Fruit fly (Drosophila melanogaster): ENCODE measurements around the gene Eig71Ee.

The Eig71Ee gene

dm6 chr3L:15625676-15626414 is 30.0 kb downstream of the Eig71Ee start (continued):
- TF ChIP-seq dac (GFP tag; optimal IDR thresholded peaks at IDR 0.05) (peak; percentile 72), lz (GFP tag; optimal IDR thresholded peaks at IDR 0.05) (peak; percentile 93), Hr39 (GFP tag; optimal IDR thresholded peaks at IDR 0.05) (peak; percentile 89), CG6163 (GFP tag; IDR thresholded peaks at IDR 0.05) (peak; percentile 88), CG11902 (GFP tag; optimal IDR thresholded peaks at IDR 0.05) (peak; percentile 91), Lpt (GFP tag; optimal IDR thresholded peaks at IDR 0.05) (peak; percentile 95), CG34406 (GFP tag; optimal IDR thresholded peaks at IDR 0.05) (peak; percentile 97), cyc (GFP tag; optimal IDR thresholded peaks at IDR 0.05) (peak; percentile 92), CG7368 (GFP tag; optimal IDR thresholded peaks at IDR 0.05) (peak; percentile 87), spab (GFP tag; optimal IDR thresholded peaks at IDR 0.05) (peak; percentile 89), dsx (GFP tag; optimal IDR thresholded peaks at IDR 0.05; ENCODE audit: poor library complexity, severe bottlenecking) (peak; percentile 88), CG6854 (GFP tag; optimal IDR thresholded peaks at IDR 0.05) (peak; percentile 82), CG6276 (GFP tag; optimal IDR thresholded peaks at IDR 0.05) (peak; percentile 97), Smox (GFP tag; optimal IDR thresholded peaks at IDR 0.05) (peak; percentile 94), fkh (GFP tag; optimal IDR thresholded peaks at IDR 0.05) (peak; percentile 89), eg (GFP tag; IDR thresholded peaks at IDR 0.05) (peak; percentile 91), Eip78C (GFP tag) (peak; percentile 98), CG6808 (GFP tag; optimal IDR thresholded peaks at IDR 0.05) (peak; percentile 89), net (GFP tag; optimal IDR thresholded peaks at IDR 0.05) (peak; percentile 92), Gug (GFP tag; IDR thresholded peaks at IDR 0.05) (peak; percentile 91; the same call in 1 of the 2 replicates), CG1621 (tag; optimal IDR thresholded peaks at IDR 0.05) (peak; percentile 81), topi (GFP tag; optimal IDR thresholded peaks at IDR 0.05) (peak; percentile 95), Met (GFP tag; optimal IDR thresholded peaks at IDR 0.05) (peak; percentile 93), pdm3 (GFP tag; optimal IDR thresholded peaks at IDR 0.05) (peak; percentile 94), CG8632 (GFP tag; optimal IDR thresholded peaks at IDR 0.05) (peak; percentile 97), acj6 (GFP tag; optimal IDR thresholded peaks at IDR 0.05) (peak; percentile 98), CG32006 (GFP tag; optimal IDR thresholded peaks at IDR 0.05) (peak; percentile 99), Ets21C (GFP tag; optimal IDR thresholded peaks at IDR 0.05) (peak; percentile 84), fd59A (GFP tag; optimal IDR thresholded peaks at IDR 0.05) (peak; percentile 90), achi (GFP tag; optimal IDR thresholded peaks at IDR 0.05) (peak; percentile 97), Sox14 (GFP tag; optimal IDR thresholded peaks at IDR 0.05) (peak; percentile 90), CG6792 (GFP tag; optimal IDR thresholded peaks at IDR 0.05) (peak; percentile 96), CG10669 (GFP tag; optimal IDR thresholded peaks at IDR 0.05) (peak; percentile 90), Hr38 (GFP tag; optimal IDR thresholded peaks at IDR 0.05) (no peak), CG16779 (tag; optimal IDR thresholded peaks at IDR 0.05) (peak; percentile 95), OdsH (GFP tag; optimal IDR thresholded peaks at IDR 0.05) (peak; percentile 97), Blimp-1 (GFP tag; optimal IDR thresholded peaks at IDR 0.05) (peak; percentile 94), CG15336 (GFP tag; IDR thresholded peaks at IDR 0.05) (peak; percentile 96), CG11294 (GFP tag; IDR thresholded peaks at IDR 0.05) (peak; percentile 87), CG31627 (GFP tag; optimal IDR thresholded peaks at IDR 0.05) (peak; percentile 93)

dm6 chr3L:15624944-15625610 is 30.7 kb downstream of the Eig71Ee start:
- TF ChIP-seq CG15336 (GFP tag; IDR thresholded peaks at IDR 0.05) (peak; percentile 41; the same call in 1 of the 2 replicates), svp (GFP tag) (peak; percentile 59), eg (GFP tag; IDR thresholded peaks at IDR 0.05) (peak; percentile 16; the same call in 1 of the 3 replicates), CG8119 (GFP tag; IDR thresholded peaks at IDR 0.05) (no peak), Eip78C (GFP tag) (no peak), Ets21C (GFP tag; optimal IDR thresholded peaks at IDR 0.05) (no peak)

Data from whole organism, prepupa.